Fruit fly (Drosophila melanogaster) whole organism, prepupa: ENCODE measurements around the gene slp2.

Source experiments
- Blimp-1 ChIP-seq: fragments of 200-800 bp; sonication (Bioruptor generic); optimal IDR thresholded peaks from 3 replicates; lab custom pipeline; 2017; ENCODE audit warnings: missing biosample characterization, missing genetic modification characterization, mild to moderate bottlenecking, moderate library complexity, missing genetic modification reagents
- CG10631 ChIP-seq: fragments of 200-800 bp; sonication (Bioruptor generic); optimal IDR thresholded peaks from 2 replicates; lab custom pipeline; 2016; ENCODE audit warnings: missing biosample characterization, missing genetic modification characterization
- CG10669 ChIP-seq: fragments of 200-800 bp; sonication (Bioruptor generic); optimal IDR thresholded peaks from 3 replicates; lab custom pipeline; 2018; ENCODE audit warnings: missing biosample characterization, mild to moderate bottlenecking, missing genetic modification characterization, moderate library complexity
- CG11294 ChIP-seq: fragments of 200-800 bp; sonication (Bioruptor generic); IDR thresholded peaks from 2 replicates; pipeline ENCODE4 v1.3.6; 2022; ENCODE audit warnings: missing biosample characterization, missing genetic modification characterization
- CG11762 ChIP-seq: fragments of 200-800 bp; sonication (Bioruptor generic); optimal IDR thresholded peaks from 3 replicates; lab custom pipeline; 2016; ENCODE audit warnings: missing biosample characterization, missing genetic modification characterization; ENCODE audit not compliant: insufficient read depth
- CG15336 ChIP-seq: fragments of 200-800 bp; sonication (Bioruptor generic); IDR thresholded peaks from 2 replicates; pipeline ENCODE4 v1.3.6; 2022; ENCODE audit warnings: missing biosample characterization, missing genetic modification characterization
- CG3032 ChIP-seq: fragments of 200-800 bp; optimal IDR thresholded peaks from 2 replicates; lab custom pipeline; 2019; ENCODE audit warnings: missing biosample characterization, mild to moderate bottlenecking, missing genetic modification characterization, moderate library complexity
- CG31627 ChIP-seq: fragments of 200-800 bp; sonication (Bioruptor generic); optimal IDR thresholded peaks from 3 replicates; lab custom pipeline; 2016; ENCODE audit warnings: missing biosample characterization, missing genetic modification characterization
- CG32006 ChIP-seq: fragments of 200-800 bp; sonication (Bioruptor generic); optimal IDR thresholded peaks from 3 replicates; lab custom pipeline; 2017; ENCODE audit warnings: missing biosample characterization, mild to moderate bottlenecking, missing genetic modification characterization
- CG34406 ChIP-seq: fragments of 200-800 bp; sonication (Bioruptor generic); optimal IDR thresholded peaks from 3 replicates; lab custom pipeline; 2016; ENCODE audit warnings: missing biosample characterization, missing genetic modification characterization
- CG3919 ChIP-seq: fragments of 200-800 bp; sonication (Bioruptor generic); optimal IDR thresholded peaks from 3 replicates; lab custom pipeline; 2016; ENCODE audit warnings: missing biosample characterization, missing genetic modification characterization
- CG6163 ChIP-seq: fragments of 200-800 bp; sonication (Bioruptor generic); IDR thresholded peaks from 3 replicates; pipeline ENCODE4 v1.3.6; 2022; ENCODE audit warnings: missing biosample characterization, missing genetic modification characterization
- CG6792 ChIP-seq: fragments of 200-800 bp; sonication (Bioruptor generic); optimal IDR thresholded peaks from 3 replicates; lab custom pipeline; 2016; ENCODE audit warnings: missing biosample characterization, missing genetic modification characterization
- CG8119 ChIP-seq: fragments of 200-800 bp; sonication (Bioruptor generic); IDR thresholded peaks from 3 replicates; pipeline ENCODE4 v1.3.6; 2022; ENCODE audit warnings: missing biosample characterization, missing genetic modification characterization
- CG8319 ChIP-seq: fragments of 200-800 bp; sonication (Bioruptor generic); optimal IDR thresholded peaks from 3 replicates; lab custom pipeline; 2016; ENCODE audit warnings: missing biosample characterization, missing genetic modification characterization
- CG8632 ChIP-seq: fragments of 200-800 bp; sonication (Bioruptor generic); optimal IDR thresholded peaks from 3 replicates; lab custom pipeline; 2016; ENCODE audit warnings: missing biosample characterization, missing genetic modification characterization
- Eip75B ChIP-seq: fragments of 200-800 bp; sonication (Bioruptor generic); optimal IDR thresholded peaks from 3 replicates; lab custom pipeline; 2016; ENCODE audit warnings: missing biosample characterization, missing genetic modification characterization
- Eip78C ChIP-seq: fragments of 200-800 bp; sonication (Bioruptor generic); peaks from one replicate; lab custom pipeline; 2016; ENCODE audit warnings: missing biosample characterization, missing genetic modification characterization
- Eip93F ChIP-seq: fragments of 200-800 bp; sonication (Bioruptor generic); optimal IDR thresholded peaks from 2 replicates; lab custom pipeline; 2016; ENCODE audit warnings: missing biosample characterization, mild to moderate bottlenecking, missing genetic modification characterization
- Ets21C ChIP-seq: fragments of 200-800 bp; sonication (Bioruptor generic); optimal IDR thresholded peaks from 3 replicates; lab custom pipeline; 2016; ENCODE audit warnings: missing biosample characterization, missing genetic modification characterization
- Ets96B ChIP-seq: fragments of 200-800 bp; optimal IDR thresholded peaks from 2 replicates; lab custom pipeline; 2019; ENCODE audit warnings: missing biosample characterization, mild to moderate bottlenecking, missing genetic modification characterization, moderate library complexity
- Hr39 ChIP-seq: fragments of 200-800 bp; sonication (Bioruptor generic); optimal IDR thresholded peaks from 2 replicates; lab custom pipeline; 2016; ENCODE audit warnings: missing biosample characterization, missing genetic modification characterization
- Hr4 ChIP-seq: fragments of 200-800 bp; sonication (Bioruptor generic); optimal IDR thresholded peaks from 3 replicates; lab custom pipeline; 2016; ENCODE audit warnings: missing biosample characterization, missing genetic modification characterization
- Met ChIP-seq: fragments of 200-800 bp; sonication (Bioruptor generic); optimal IDR thresholded peaks from 3 replicates; lab custom pipeline; 2016; ENCODE audit warnings: missing biosample characterization, missing genetic modification characterization
- OdsH ChIP-seq: fragments of 200-800 bp; sonication (Bioruptor generic); optimal IDR thresholded peaks from 3 replicates; lab custom pipeline; 2016; ENCODE audit warnings: missing biosample characterization, missing genetic modification characterization
- Smox ChIP-seq: fragments of 200-800 bp; sonication (Bioruptor generic); optimal IDR thresholded peaks from 3 replicates; lab custom pipeline; 2016; ENCODE audit warnings: missing biosample characterization, missing genetic modification characterization
- Sox102F ChIP-seq: fragments of 200-800 bp; sonication (Bioruptor generic); optimal IDR thresholded peaks from 2 replicates; lab custom pipeline; 2016; ENCODE audit warnings: missing biosample characterization, mild to moderate bottlenecking, missing genetic modification characterization
- Sox14 ChIP-seq: fragments of 200-800 bp; sonication (Bioruptor generic); optimal IDR thresholded peaks from 3 replicates; lab custom pipeline; 2016; ENCODE audit warnings: missing biosample characterization, missing genetic modification characterization
- achi ChIP-seq: fragments of 200-800 bp; sonication (Bioruptor generic); optimal IDR thresholded peaks from 3 replicates; lab custom pipeline; 2016; ENCODE audit warnings: missing biosample characterization, missing genetic modification characterization
- acj6 ChIP-seq: fragments of 200-800 bp; sonication (Bioruptor generic); optimal IDR thresholded peaks from 3 replicates; lab custom pipeline; 2016; ENCODE audit warnings: missing biosample characterization, missing genetic modification characterization
- cyc ChIP-seq: fragments of 200-800 bp; sonication (Bioruptor generic); optimal IDR thresholded peaks from 3 replicates; lab custom pipeline; 2016; ENCODE audit warnings: missing biosample characterization, missing genetic modification characterization
- dac ChIP-seq: fragments of 200-800 bp; sonication (Bioruptor generic); optimal IDR thresholded peaks from 2 replicates; lab custom pipeline; 2017; ENCODE audit warnings: missing biosample characterization, mild to moderate bottlenecking, missing genetic modification characterization
- dsx ChIP-seq: fragments of 200-800 bp; optimal IDR thresholded peaks from 3 replicates; lab custom pipeline; 2019; ENCODE audit warnings: missing biosample characterization, mild to moderate bottlenecking, missing genetic modification characterization, moderate library complexity; ENCODE audit not compliant: poor library complexity, severe bottlenecking
- eg ChIP-seq: fragments of 200-800 bp; sonication (Bioruptor generic); IDR thresholded peaks from 3 replicates; pipeline ENCODE4 v1.3.6; 2022; ENCODE audit warnings: missing biosample characterization, missing genetic modification characterization
- esn ChIP-seq: fragments of 200-800 bp; sonication (Bioruptor generic); optimal IDR thresholded peaks from 2 replicates; lab custom pipeline; 2016; ENCODE audit warnings: missing biosample characterization, mild to moderate bottlenecking, missing genetic modification characterization, moderate library complexity
- fd59A ChIP-seq: fragments of 200-800 bp; sonication (Bioruptor generic); optimal IDR thresholded peaks from 2 replicates; lab custom pipeline; 2017; ENCODE audit warnings: missing biosample characterization, mild to moderate bottlenecking, missing genetic modification characterization, missing genetic modification reagents
- fd85E ChIP-seq: fragments of 200-800 bp; sonication (Bioruptor generic); optimal IDR thresholded peaks from 3 replicates; lab custom pipeline; 2016; ENCODE audit warnings: missing biosample characterization, missing genetic modification characterization
- lz ChIP-seq: fragments of 200-800 bp; sonication (Bioruptor generic); optimal IDR thresholded peaks from 3 replicates; lab custom pipeline; 2016; ENCODE audit warnings: missing biosample characterization, missing genetic modification characterization
- net ChIP-seq: fragments of 200-800 bp; sonication (Bioruptor generic); optimal IDR thresholded peaks from 3 replicates; lab custom pipeline; 2016; ENCODE audit warnings: missing biosample characterization, missing genetic modification characterization
- pdm3 ChIP-seq: fragments of 200-800 bp; sonication (Bioruptor generic); optimal IDR thresholded peaks from 3 replicates; lab custom pipeline; 2016; ENCODE audit warnings: missing biosample characterization, missing genetic modification characterization
- salr ChIP-seq, 2 experiments: fragments of 200-800 bp; sonication (Bioruptor generic); optimal IDR thresholded peaks; 3 replicates each; lab custom pipeline; 2016 to 2018; ENCODE audit warnings: missing biosample characterization in 2 of 2, missing genetic modification characterization in 2 of 2, mild to moderate bottlenecking in 1 of 2
- spab ChIP-seq: fragments of 200-800 bp; sonication (Bioruptor generic); optimal IDR thresholded peaks from 2 replicates; lab custom pipeline; 2017; ENCODE audit warnings: missing biosample characterization, mild to moderate bottlenecking, missing genetic modification characterization, missing genetic modification reagents
- svp ChIP-seq: fragments of 200-800 bp; sonication (Bioruptor generic); peaks from one replicate; lab custom pipeline; 2016; ENCODE audit warnings: missing biosample characterization, missing genetic modification characterization
- topi ChIP-seq: fragments of 200-800 bp; sonication (Bioruptor generic); optimal IDR thresholded peaks from 3 replicates; lab custom pipeline; 2016; ENCODE audit warnings: missing biosample characterization, missing genetic modification characterization
- vri ChIP-seq: fragments of 200-800 bp; sonication (Bioruptor generic); optimal IDR thresholded peaks from 3 replicates; lab custom pipeline; 2016; ENCODE audit warnings: missing biosample characterization, mild to moderate bottlenecking, missing genetic modification characterization

slp2 gene

dm6 chr2L:3847908-3848307, 11.3 kb downstream of the slp2 start:
- peak; percentile 7 for TF ChIP-seq Sox102F (GFP tag; lab: Kevin White, UChicago)
- TF ChIP-seq net (GFP tag; lab: Kevin White, UChicago) = peak; percentile 2
- peak; percentile 70 for TF ChIP-seq svp (GFP tag; lab: Kevin White, UChicago)
- TF ChIP-seq CG6792 (GFP tag; lab: Kevin White, UChicago) = no peak
- peak; percentile 12 for TF ChIP-seq spab (GFP tag; lab: Kevin White, UChicago)
- no peak for TF ChIP-seq Hr39 (GFP tag; lab: Kevin White, UChicago)
- no peak for TF ChIP-seq CG8319 (GFP tag; lab: Kevin White, UChicago)
- TF ChIP-seq CG11762 (GFP tag; lab: Kevin White, UChicago) = no peak
- TF ChIP-seq vri (GFP tag; lab: Kevin White, UChicago) = no peak
- TF ChIP-seq dac = no peak
- TF ChIP-seq pdm3 (GFP tag; lab: Kevin White, UChicago) = no peak
- peak; percentile 6 for TF ChIP-seq esn (GFP tag; lab: Kevin White, UChicago)
- TF ChIP-seq CG8119 (GFP tag; lab: Robert Waterston, UW) = no peak
- peak; percentile 63 for TF ChIP-seq Eip78C (GFP tag; lab: Kevin White, UChicago)
- TF ChIP-seq salr (GFP tag; optimal IDR thresholded peaks at IDR 0.05; lab: Kevin White, UChicago) = peak in 1 of 2 experiments; percentile 1
- TF ChIP-seq CG10631 (GFP tag; lab: Kevin White, UChicago) = peak; percentile 34
- TF ChIP-seq OdsH (GFP tag; lab: Kevin White, UChicago) = peak; percentile 20
- TF ChIP-seq CG15336 = peak; percentile 31; the same call in 1 of the 2 replicates
- TF ChIP-seq CG32006 (GFP tag; lab: Kevin White, UChicago) = peak; percentile 41
- peak; percentile 2 for TF ChIP-seq achi (GFP tag; lab: Kevin White, UChicago)
- no peak for TF ChIP-seq Eip93F
- no peak for TF ChIP-seq CG34406 (GFP tag; lab: Kevin White, UChicago)
- TF ChIP-seq CG8632 = no peak
- peak; percentile 3 for TF ChIP-seq Eip75B
- no peak for TF ChIP-seq Ets21C
- TF ChIP-seq acj6 (GFP tag; lab: Kevin White, UChicago) = no peak
- peak; percentile 12 for TF ChIP-seq CG3032 (tag; lab: Kevin White, UChicago)
- peak; percentile 33 for TF ChIP-seq CG3919 (GFP tag; lab: Kevin White, UChicago)
- no peak for TF ChIP-seq dsx
- no peak for TF ChIP-seq CG31627 (GFP tag; lab: Kevin White, UChicago)
- peak; percentile 36 for TF ChIP-seq Ets96B (tag; lab: Kevin White, UChicago)
- TF ChIP-seq Hr4 (GFP tag; lab: Kevin White, UChicago) = peak; percentile 19
- peak; percentile 25 for TF ChIP-seq Met (GFP tag; lab: Kevin White, UChicago)
- TF ChIP-seq Blimp-1 (GFP tag; lab: Kevin White, UChicago) = no peak

dm6 chr2L:3851308-3851707, 14.7 kb downstream of the slp2 start:
- TF ChIP-seq Ets96B (tag; lab: Kevin White, UChicago) (peak; percentile 13), Eip78C (GFP tag; lab: Kevin White, UChicago) (peak; percentile 44), svp (GFP tag; lab: Kevin White, UChicago) (peak; percentile 37), fd59A (GFP tag; lab: Kevin White, UChicago) (peak; percentile 3), CG3032 (tag; lab: Kevin White, UChicago) (peak; percentile 17), CG8632 (no peak)

DNA sequence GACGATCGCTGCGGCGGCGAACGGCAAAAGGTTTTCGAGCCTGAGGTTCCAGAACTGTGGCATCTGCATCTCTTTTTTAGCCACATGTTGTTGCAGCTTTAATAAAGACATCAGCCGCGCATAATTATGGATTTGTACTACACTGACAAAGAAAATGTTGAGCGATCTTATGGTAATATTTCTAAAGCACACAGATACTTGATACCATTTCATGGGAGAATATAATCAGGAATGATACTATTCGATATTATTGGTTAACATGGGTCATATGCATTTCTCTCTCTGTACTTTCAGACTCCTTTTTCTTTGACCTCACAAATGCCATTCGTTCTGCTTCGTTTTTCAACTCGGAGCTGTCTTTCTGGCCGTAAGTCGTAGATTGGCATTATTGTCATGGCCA, 15.5 kb downstream of the slp2 start:
- TF ChIP-seq Sox102F (GFP tag; lab: Kevin White, UChicago) = peak; percentile 20
- peak; percentile 5 for TF ChIP-seq CG10669 (GFP tag; lab: Kevin White, UChicago)
- peak; percentile 3 for TF ChIP-seq Hr39 (GFP tag; lab: Kevin White, UChicago)
- TF ChIP-seq CG3032 (tag; lab: Kevin White, UChicago) = peak; percentile 24
- peak; percentile 38 for TF ChIP-seq esn (GFP tag; lab: Kevin White, UChicago)
- TF ChIP-seq Eip78C (GFP tag; lab: Kevin White, UChicago) = peak; percentile 25
- peak; percentile 39 for TF ChIP-seq CG3919 (GFP tag; lab: Kevin White, UChicago)
- TF ChIP-seq svp (GFP tag; lab: Kevin White, UChicago) = peak; percentile 64
- TF ChIP-seq CG11294 (GFP tag; lab: Robert Waterston, UW) = no peak
- peak; percentile 19 for TF ChIP-seq lz (GFP tag; lab: Kevin White, UChicago)
- TF ChIP-seq CG8319 (GFP tag; lab: Kevin White, UChicago) = no peak
- peak; percentile 25 for TF ChIP-seq CG10631 (GFP tag; lab: Kevin White, UChicago)
- TF ChIP-seq CG31627 (GFP tag; lab: Kevin White, UChicago) = no peak
- no peak for TF ChIP-seq CG32006 (GFP tag; lab: Kevin White, UChicago)
- TF ChIP-seq fd59A (GFP tag; lab: Kevin White, UChicago) = peak; percentile 6
- peak; percentile 21 for TF ChIP-seq topi (GFP tag; lab: Kevin White, UChicago)
- TF ChIP-seq Met (GFP tag; lab: Kevin White, UChicago) = peak; percentile 32
- no peak for TF ChIP-seq Sox14 (GFP tag; lab: Kevin White, UChicago)
- no peak for TF ChIP-seq eg
- TF ChIP-seq Smox (GFP tag; lab: Kevin White, UChicago) = no peak
- peak; percentile 33 for TF ChIP-seq cyc (GFP tag; lab: Kevin White, UChicago)
- TF ChIP-seq Blimp-1 (GFP tag; lab: Kevin White, UChicago) = no peak
- no peak for TF ChIP-seq dsx
- peak in 1 of 2 experiments; percentile 8 for TF ChIP-seq salr (GFP tag; optimal IDR thresholded peaks at IDR 0.05; lab: Kevin White, UChicago)
- TF ChIP-seq CG11762 (GFP tag; lab: Kevin White, UChicago) = no peak
- TF ChIP-seq CG6163 (GFP tag; lab: Robert Waterston, UW) = 0 out of 3 replicates have a peak, but pooled peaks have one; percentile 13
- TF ChIP-seq Ets96B (tag; lab: Kevin White, UChicago) = peak; percentile 13
- no peak for TF ChIP-seq fd85E
